Fruit fly (Drosophila melanogaster) whole organism: ENCODE results near the gene CG31121.

Experiments used
- Dll ChIP-seq: fragments of >200 bp; optimal IDR thresholded peaks from 2 replicates; lab custom pipeline; 2017
- pan ChIP-seq: fragments of >200 bp; optimal IDR thresholded peaks from 2 replicates; lab custom pipeline; 2017
- usp ChIP-seq: fragments of >200 bp; optimal IDR thresholded peaks from 2 replicates; lab custom pipeline; 2017; ENCODE audit warnings: missing biosample characterization, missing genetic modification characterization, mixed read lengths

- TF ChIP-seq Dll (no peak), pan (lab: Kevin White, UChicago) (no peak), usp (GFP tag; lab: Kevin White, UChicago) (no peak)
Observed at dm6 chr3R:24859701-24860100, 34.7 kb downstream of the CG31121 start, which contains the start of gene ppk22.
